Worm (Caenorhabditis elegans): ENCODE data around the gene lys-8.
A peak's percentile ranks its signal among the peaks of the same experiment; 100 is the strongest.

lys-8 gene

ce11 chrII:5572082-5572746, 13.8 kb upstream of the lys-8 start (continued):
- TF ChIP-seq skn-1 (tag; optimal IDR thresholded peaks at IDR 0.05) (peak; percentile 82), grh-1 (GFP tag; IDR thresholded peaks at IDR 0.05) (peak; percentile 34; the same call in 1 of the 2 replicates), nhr-20 (tag; optimal IDR thresholded peaks at IDR 0.05) (peak; percentile 82), elt-2 (tag; optimal IDR thresholded peaks at IDR 0.05) (peak; percentile 57), alr-1 (tag; optimal IDR thresholded peaks at IDR 0.05; ENCODE audit: borderline replicate concordance) (no peak), snpc-4 (tag; optimal IDR thresholded peaks at IDR 0.05) (no peak), lin-15B (tag; optimal IDR thresholded peaks at IDR 0.05) (no peak), mep-1 (tag; optimal IDR thresholded peaks at IDR 0.05) (no peak), nhr-12 (tag; optimal IDR thresholded peaks at IDR 0.05) (no peak), nhr-237 (tag; optimal IDR thresholded peaks at IDR 0.05) (no peak), ceh-82 (tag; optimal IDR thresholded peaks at IDR 0.05) (no peak), pqm-1 (tag; optimal IDR thresholded peaks at IDR 0.05) (no peak), unc-98 (GFP tag; IDR thresholded peaks at IDR 0.05) (no peak), mab-9 (GFP tag; IDR thresholded peaks at IDR 0.05) (no peak), rnt-1 (tag; optimal IDR thresholded peaks at IDR 0.05) (no peak), isw-1 (GFP tag; IDR thresholded peaks at IDR 0.05) (no peak), ceh-63 (GFP tag; optimal IDR thresholded peaks at IDR 0.05) (no peak), nhr-77 (tag; optimal IDR thresholded peaks at IDR 0.05) (no peak), elt-3 (tag; optimal IDR thresholded peaks at IDR 0.05) (peak in 2 of 6 experiments; percentile 25 to 78), nhr-76 (tag; optimal IDR thresholded peaks at IDR 0.05) (no peak), lsy-2 (tag; optimal IDR thresholded peaks at IDR 0.05) (peak in 1 of 2 experiments; percentile 40), pax-3 (tag; optimal IDR thresholded peaks at IDR 0.05) (no peak), jun-1 (tag; optimal IDR thresholded peaks at IDR 0.05) (no peak), C04F5.9 (tag; optimal IDR thresholded peaks at IDR 0.05) (no peak), nhr-19 (GFP tag; conservative IDR thresholded peaks at IDR 0.05) (peak; percentile 43), unc-86 (tag; optimal IDR thresholded peaks at IDR 0.05) (no peak), mef-2 (tag; optimal IDR thresholded peaks at IDR 0.05) (no peak), vab-15 (tag; optimal IDR thresholded peaks at IDR 0.05) (no peak), ceh-90 (tag; optimal IDR thresholded peaks at IDR 0.05) (no peak), nhr-90 (tag; optimal IDR thresholded peaks at IDR 0.05; ENCODE audit: poor library complexity) (peak; percentile 63), egl-13 (tag; optimal IDR thresholded peaks at IDR 0.05) (no peak), irx-1 (tag; optimal IDR thresholded peaks at IDR 0.05) (no peak)

ce11 chrII:5574925-5575324, 11.1 kb upstream of the lys-8 start:
- TF ChIP-seq snu-23 (GFP tag; optimal IDR thresholded peaks at IDR 0.05) (no peak), efl-3 (GFP tag; optimal IDR thresholded peaks at IDR 0.05) (no peak), jun-1 (tag; optimal IDR thresholded peaks at IDR 0.05) (no peak), pag-3 (tag; optimal IDR thresholded peaks at IDR 0.05; ENCODE audit: borderline replicate concordance, insufficient read depth) (no peak), fos-1 (tag; optimal IDR thresholded peaks at IDR 0.05) (no peak), elt-3 (tag; optimal IDR thresholded peaks at IDR 0.05) (no peak), elt-2 (tag; optimal IDR thresholded peaks at IDR 0.05) (peak; percentile 11), dpl-1 (GFP tag; optimal IDR thresholded peaks at IDR 0.05) (no peak), isw-1 (GFP tag; IDR thresholded peaks at IDR 0.05) (no peak), sup-37 (GFP tag; optimal IDR thresholded peaks at IDR 0.05) (no peak), unc-130 (tag; optimal IDR thresholded peaks at IDR 0.05) (no peak), nhr-71 (tag; optimal IDR thresholded peaks at IDR 0.05) (peak; percentile 16), egl-27 (tag; optimal IDR thresholded peaks at IDR 0.05) (no peak), lsy-2 (tag; optimal IDR thresholded peaks at IDR 0.05) (no peak), unc-30 (tag; optimal IDR thresholded peaks at IDR 0.05) (no peak), fkh-8 (tag; optimal IDR thresholded peaks at IDR 0.05) (no peak), ets-5 (GFP tag; IDR thresholded peaks at IDR 0.05) (no peak), nhr-20 (tag; optimal IDR thresholded peaks at IDR 0.05) (peak; percentile 3), nhr-11 (tag; optimal IDR thresholded peaks at IDR 0.05) (no peak), skn-1 (tag; optimal IDR thresholded peaks at IDR 0.05) (no peak)
